Fruit fly (Drosophila melanogaster): Measurements from ENCODE around the gene CG31517.

DNA sequence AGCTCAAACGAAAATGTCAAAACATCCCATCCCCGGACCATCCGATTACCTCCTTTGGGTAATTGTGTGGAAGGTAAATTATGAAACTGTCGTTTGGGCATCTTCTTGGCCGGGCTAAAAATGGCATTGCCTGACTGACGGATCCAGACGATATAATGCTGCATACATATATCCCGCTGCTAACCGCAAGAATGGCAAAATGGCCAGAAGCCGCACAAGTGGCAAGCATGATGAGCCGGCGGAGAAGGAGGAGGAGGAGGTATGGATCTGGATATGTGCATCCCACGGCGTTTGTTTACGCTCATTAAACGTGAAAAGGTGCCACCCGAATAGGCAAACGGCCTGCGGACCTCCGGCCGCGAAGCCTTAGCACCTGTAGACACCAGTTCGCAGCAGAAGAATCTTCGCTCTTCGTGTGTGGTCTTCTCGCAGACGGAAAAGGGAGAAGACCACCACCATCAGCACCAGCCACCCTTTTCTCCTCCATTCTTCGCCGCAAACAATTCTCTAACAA, 40.8 kb downstream of the CG31517 start:
- TF ChIP-seq Jra (GFP tag; optimal IDR thresholded peaks at IDR 0.05) (no peak), psq (GFP tag; optimal IDR thresholded peaks at IDR 0.05) (no peak), sv (GFP tag; optimal IDR thresholded peaks at IDR 0.05) (no peak), dl (GFP tag; optimal IDR thresholded peaks at IDR 0.05; ENCODE audit: insufficient read depth in 1 of 2, partially characterized antibody in 2 of 2) (no peak), usp (GFP tag; optimal IDR thresholded peaks at IDR 0.05) (no peak), Abd-B (GFP tag; optimal IDR thresholded peaks at IDR 0.05) (no peak), dsf (GFP tag; optimal IDR thresholded peaks at IDR 0.05; ENCODE audit: borderline replicate concordance) (no peak), CG9705 (GFP tag; optimal IDR thresholded peaks at IDR 0.05) (no peak), Rel (GFP tag; optimal IDR thresholded peaks at IDR 0.05) (no peak), Rel (tag; optimal IDR thresholded peaks at IDR 0.05) (no peak), HLH106 (tag; optimal IDR thresholded peaks at IDR 0.05) (no peak), Myc (optimal IDR thresholded peaks at IDR 0.05) (no peak), CG32264 (GFP tag; optimal IDR thresholded peaks at IDR 0.05) (no peak), OdsH (GFP tag; optimal IDR thresholded peaks at IDR 0.05) (no peak)
